Worm (Caenorhabditis elegans): ENCODE data around the gene C07G1.6.

DNA sequence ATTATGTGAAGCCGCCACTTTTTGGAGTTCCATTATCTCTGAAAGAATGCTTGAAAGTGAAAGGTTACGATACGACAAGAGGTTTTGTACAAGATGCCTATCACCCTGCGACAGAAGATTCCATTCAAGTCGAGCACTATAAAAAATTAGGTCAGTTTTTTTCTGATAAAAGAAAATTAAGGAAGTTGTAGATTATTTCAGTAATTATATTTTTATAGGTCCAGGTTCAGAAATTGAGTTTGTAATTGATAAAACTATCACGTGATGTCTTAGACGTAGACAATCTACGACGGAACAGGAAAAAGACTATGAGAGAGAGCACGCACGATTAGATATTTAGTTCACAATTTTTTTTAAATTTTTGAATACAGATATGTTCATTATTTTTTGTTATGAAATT is 50.2 kb downstream of the C07G1.6 start:
- TF ChIP-seq chd-7 (tag; optimal IDR thresholded peaks at IDR 0.05) (no peak), B0336.3 (GFP tag; IDR thresholded peaks at IDR 0.05) (no peak), hlh-12 (tag; optimal IDR thresholded peaks at IDR 0.05) (no peak), ceh-27 (GFP tag; optimal IDR thresholded peaks at IDR 0.05) (no peak), zfh-2 (GFP tag; conservative IDR thresholded peaks at IDR 0.05) (no peak), unc-62 (GFP tag; optimal IDR thresholded peaks at IDR 0.05) (no peak), C17E4.6 (GFP tag; IDR thresholded peaks at IDR 0.05) (no peak), F23B12.7 (tag; optimal IDR thresholded peaks at IDR 0.05; ENCODE audit: insufficient read depth) (no peak), rcor-1 (GFP tag; IDR thresholded peaks at IDR 0.05) (no peak), ama-1 (optimal IDR thresholded peaks at IDR 0.05) (no peak), ama-1 (GFP tag; optimal IDR thresholded peaks at IDR 0.05) (no peak), pha-4 (tag; optimal IDR thresholded peaks at IDR 0.05) (no peak), unc-130 (GFP tag; optimal IDR thresholded peaks at IDR 0.05) (no peak), lag-1 (GFP tag; IDR thresholded peaks at IDR 0.05) (no peak)
